Worm (Caenorhabditis elegans) whole organism, midembryonic: ENCODE data around the gene ZK287.7.

ENCODE experiments used
- flt-1 ChIP-seq: fragments of 200-800 bp; sonication (Bioruptor generic); IDR thresholded peaks from 2 replicates; pipeline ENCODE4 v1.3.6; 2022; ENCODE audit warnings: missing genetic modification characterization, missing compliant biosample characterization
- klf-2 ChIP-seq: fragments of 200-800 bp; sonication (Bioruptor generic); conservative IDR thresholded peaks from 2 replicates; pipeline ENCODE4 v1.3.6; 2022; ENCODE audit warnings: missing genetic modification reagents, missing genetic modification characterization, missing compliant biosample characterization
- med-1 ChIP-seq: sonication (generic microtip); optimal IDR thresholded peaks from 2 replicates; lab custom pipeline; 2017; ENCODE audit warnings: missing genetic modification characterization, mild to moderate bottlenecking, missing compliant biosample characterization, antibody characterized with exemption, missing genetic modification reagents; ENCODE audit not compliant: insufficient read depth
- ref-1 ChIP-seq: fragments of 200-800 bp; sonication (Bioruptor generic); conservative IDR thresholded peaks from 2 replicates; pipeline ENCODE4 v1.3.6; 2022; ENCODE audit warnings: missing genetic modification reagents, missing genetic modification characterization, missing compliant biosample characterization
- ztf-23 ChIP-seq: fragments of 200-800 bp; sonication (Bioruptor generic); IDR thresholded peaks from 2 replicates; pipeline ENCODE4 v1.3.6; 2022; ENCODE audit warnings: missing genetic modification reagents, missing genetic modification characterization, missing compliant biosample characterization
- ztf-29 ChIP-seq: fragments of 200-800 bp; sonication (Bioruptor generic); IDR thresholded peaks from 2 replicates; pipeline ENCODE4 v1.3.6; 2022; ENCODE audit warnings: missing genetic modification reagents, missing genetic modification characterization, missing compliant biosample characterization

DNA sequence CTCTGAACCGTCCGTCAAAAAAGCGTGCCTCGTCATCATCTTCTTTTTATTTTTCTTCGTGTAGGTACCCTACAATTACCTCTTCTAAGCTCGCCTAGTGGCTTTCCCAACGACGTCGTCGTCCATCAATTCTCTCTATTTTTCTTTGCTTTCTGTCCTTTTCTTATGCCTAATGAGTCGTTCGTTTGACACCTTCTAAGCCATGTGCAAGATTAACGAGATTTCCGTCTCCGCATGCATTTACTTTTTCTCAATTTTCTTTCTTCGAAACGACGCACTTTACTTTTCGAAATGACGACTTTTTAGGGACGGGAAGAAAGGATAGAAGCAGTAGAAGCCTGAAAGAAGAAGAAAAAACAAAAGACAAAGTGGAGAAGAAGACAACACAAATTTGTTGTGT lies 26.5 kb upstream of the ZK287.7 start, which contains the start of gene ZK287.1:
- no peak for TF ChIP-seq klf-2 (GFP tag; lab: Robert Waterston, UW)
- no peak for TF ChIP-seq med-1
- TF ChIP-seq ztf-29 (GFP tag; lab: Robert Waterston, UW) = no peak
- no peak for TF ChIP-seq ztf-23
- TF ChIP-seq ref-1 (GFP tag; lab: Robert Waterston, UW) = no peak
- no peak for TF ChIP-seq flt-1 (GFP tag; lab: Robert Waterston, UW)
